Worm (Caenorhabditis elegans) whole organism, early embryonic: Measurements from ENCODE around the gene C09G5.13.

Experiments
- B0310.2 ChIP-seq: sonication (generic microtip); optimal IDR thresholded peaks from 2 replicates; lab custom pipeline; 2016; ENCODE audit warnings: mild to moderate bottlenecking, missing genetic modification characterization, missing compliant biosample characterization
- ama-1 ChIP-seq: fragments of 150-350 bp; optimal IDR thresholded peaks from 2 replicates; lab custom pipeline; 2014
- ceh-36 ChIP-seq: sonication (generic microtip); optimal IDR thresholded peaks from 2 replicates; lab custom pipeline; 2016; ENCODE audit warnings: missing genetic modification characterization, inconsistent platforms, missing compliant biosample characterization
- ets-7 ChIP-seq: sonication (generic microtip); optimal IDR thresholded peaks from 2 replicates; lab custom pipeline; 2016; ENCODE audit warnings: missing genotype, missing genetic modification characterization, missing compliant biosample characterization
- hmbx-1 ChIP-seq: sonication (generic microtip); optimal IDR thresholded peaks from 2 replicates; lab custom pipeline; 2016; ENCODE audit warnings: mild to moderate bottlenecking, missing genetic modification characterization, missing compliant biosample characterization
- hmg-4 ChIP-seq: fragments of 200-800 bp; sonication (Bioruptor generic); optimal IDR thresholded peaks from 2 replicates; lab custom pipeline; 2018; ENCODE audit warnings: mild to moderate bottlenecking, missing genetic modification characterization, missing compliant biosample characterization
- pes-1 ChIP-seq: fragments of 200-800 bp; sonication (Bioruptor generic); IDR thresholded peaks from 2 replicates; pipeline ENCODE4 v1.3.6; 2022; ENCODE audit warnings: missing genetic modification reagents, missing genetic modification characterization, missing compliant biosample characterization
- scrt-1 ChIP-seq: fragments of 200-800 bp; sonication (Bioruptor generic); IDR thresholded peaks from 2 replicates; pipeline ENCODE4 v1.3.6; 2022; ENCODE audit warnings: missing genetic modification characterization, missing compliant biosample characterization
- sea-1 ChIP-seq: fragments of 200-800 bp; sonication (Bioruptor generic); conservative IDR thresholded peaks from 2 replicates; pipeline ENCODE4 v1.3.6; 2022; ENCODE audit warnings: missing genetic modification characterization, missing compliant biosample characterization
- tbx-37 ChIP-seq: fragments of 200-800 bp; sonication (Bioruptor generic); conservative IDR thresholded peaks from 2 replicates; pipeline ENCODE4 v1.3.6; 2022; ENCODE audit warnings: missing genetic modification reagents, missing genetic modification characterization, missing compliant biosample characterization

DNA sequence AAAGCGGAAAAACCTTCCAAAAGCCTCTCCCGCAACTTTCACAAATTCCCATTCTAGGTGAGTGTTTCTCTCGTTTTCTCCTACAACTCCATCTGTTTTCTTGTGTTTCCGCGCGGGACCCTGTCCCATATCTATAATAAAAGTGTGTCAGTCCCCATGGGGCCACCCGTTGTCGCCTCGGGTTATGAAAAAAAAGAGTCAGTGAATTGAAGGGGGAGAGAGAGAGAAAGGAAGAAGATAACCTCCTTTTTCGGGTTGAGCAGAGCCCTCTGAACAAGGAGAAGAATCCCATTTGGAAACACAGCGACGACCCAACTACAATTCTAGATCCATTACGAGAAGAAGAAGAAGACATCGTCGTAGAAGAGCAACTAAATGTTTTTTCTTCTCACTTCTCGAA lies at the start of gene C09G5.13:
- TF ChIP-seq ama-1 (lab: Kevin White, UChicago) (no peak), hmg-4 (no peak), sea-1 (no peak), ceh-36 (tag; lab: Kevin White, UChicago) (no peak), B0310.2 (tag; lab: Kevin White, UChicago) (no peak), hmbx-1 (tag; lab: Kevin White, UChicago) (no peak), tbx-37 (GFP tag; lab: Robert Waterston, UW) (no peak), pes-1 (GFP tag; lab: Robert Waterston, UW) (no peak), ets-7 (tag; lab: Kevin White, UChicago) (no peak), scrt-1 (GFP tag; lab: Robert Waterston, UW) (no peak)
